In genomic region chrX:13130175-13130822, dm6 we compare ENCODE assay signal across 1 fruit fly cellular context.
TF ChIP-seq lines count a peak whose summit lies in the region.

No protein-coding gene starts in this region.

TF ChIP-seq in whole organism, embryonic, 481 proteins besides CTCF, POLR2A, EP300 and RAD21 (continued from another document):
- TF ChIP-seq ci (GFP tag; IDR thresholded peaks at IDR 0.05; lab: Robert Waterston, UW) (peak; percentile 52; the same call in 1 of the 3 replicates), CG7372 (GFP tag; IDR thresholded peaks at IDR 0.05; lab: Robert Waterston, UW) (no peak), Adf1 (GFP tag; IDR thresholded peaks at IDR 0.05; lab: Robert Waterston, UW) (no peak), CG33557 (GFP tag; optimal IDR thresholded peaks at IDR 0.05; lab: Kevin White, UChicago) (peak; percentile 70), Dref (GFP tag; IDR thresholded peaks at IDR 0.05; lab: Robert Waterston, UW) (no peak), Awh (GFP tag; IDR thresholded peaks at IDR 0.05; lab: Robert Waterston, UW) (no peak), CG30431 (GFP tag; optimal IDR thresholded peaks at IDR 0.05; lab: Kevin White, UChicago) (peak; percentile 61), CG10274 (GFP tag; optimal IDR thresholded peaks at IDR 0.05; lab: Kevin White, UChicago) (peak; percentile 13), BtbVII (GFP tag; optimal IDR thresholded peaks at IDR 0.05; lab: Kevin White, UChicago) (peak; percentile 58), ewg (GFP tag; optimal IDR thresholded peaks at IDR 0.05; lab: Kevin White, UChicago) (peak; percentile 96), Mes4 (GFP tag; optimal IDR thresholded peaks at IDR 0.05; lab: Kevin White, UChicago) (peak; percentile 34), CG18476 (GFP tag; optimal IDR thresholded peaks at IDR 0.05; lab: Kevin White, UChicago) (peak; percentile 62), kah (GFP tag; optimal IDR thresholded peaks at IDR 0.05; lab: Kevin White, UChicago) (peak; percentile 55), Dad (GFP tag; optimal IDR thresholded peaks at IDR 0.05; lab: Kevin White, UChicago) (peak; percentile 48), ssp (GFP tag; IDR thresholded peaks at IDR 0.05; lab: Robert Waterston, UW) (no peak), BEAF-32 (GFP tag; optimal IDR thresholded peaks at IDR 0.05; lab: Kevin White, UChicago) (no peak), ftz-f1 (GFP tag; optimal IDR thresholded peaks at IDR 0.05; lab: Kevin White, UChicago) (no peak), Optix (GFP tag; IDR thresholded peaks at IDR 0.05; lab: Robert Waterston, UW) (peak; percentile 36; the same call in 1 of the 3 replicates), corto (GFP tag; optimal IDR thresholded peaks at IDR 0.05; lab: Kevin White, UChicago) (peak; percentile 3), zen2 (GFP tag; IDR thresholded peaks at IDR 0.05; lab: Robert Waterston, UW; ENCODE audit: partially characterized antibody) (no peak), gsb (GFP tag; IDR thresholded peaks at IDR 0.05; lab: Robert Waterston, UW) (no peak), NK7.1 (GFP tag; optimal IDR thresholded peaks at IDR 0.05; lab: Kevin White, UChicago) (peak; percentile 60), fru (optimal IDR thresholded peaks at IDR 0.05; lab: Kevin White, UChicago) (no peak), tin (GFP tag; optimal IDR thresholded peaks at IDR 0.05; lab: Kevin White, UChicago) (peak; percentile 72), pb (GFP tag; optimal IDR thresholded peaks at IDR 0.05; lab: Kevin White, UChicago) (no peak), CG1603 (tag; optimal IDR thresholded peaks at IDR 0.05; lab: Kevin White, UChicago) (peak; percentile 55), crol (GFP tag; IDR thresholded peaks at IDR 0.05; lab: Robert Waterston, UW) (no peak), inv (GFP tag; IDR thresholded peaks at IDR 0.05; lab: Robert Waterston, UW; ENCODE audit: partially characterized antibody) (no peak), prd (optimal IDR thresholded peaks at IDR 0.05; lab: Kevin White, UChicago) (no peak), prd (GFP tag; IDR thresholded peaks at IDR 0.05; lab: Robert Waterston, UW) (peak; percentile 61; the same call in 2 of the 3 replicates), hth (optimal IDR thresholded peaks at IDR 0.05; lab: Kevin White, UChicago) (no peak), CG8290 (GFP tag; optimal IDR thresholded peaks at IDR 0.05; lab: Kevin White, UChicago) (peak; percentile 13), CG8290 (tag; optimal IDR thresholded peaks at IDR 0.05; lab: Kevin White, UChicago) (peak in 1 of 2 experiments; percentile 40)
